Worm (Caenorhabditis elegans) whole organism, late embryonic: ENCODE data around the gene C15C8.7.
A peak's percentile ranks its signal among the peaks of the same experiment; 100 is the strongest.

ENCODE experiments used
- C08G9.2 ChIP-seq: sonication (generic microtip); optimal IDR thresholded peaks from 2 replicates; lab custom pipeline; 2016; ENCODE audit warnings: mild to moderate bottlenecking, missing genetic modification characterization, moderate library complexity, missing compliant biosample characterization
- C38D4.7 ChIP-seq: fragments of 200-800 bp; sonication (Bioruptor generic); optimal IDR thresholded peaks from 2 replicates; lab custom pipeline; 2018; ENCODE audit warnings: mild to moderate bottlenecking, missing genetic modification characterization, moderate library complexity, missing compliant biosample characterization
- T23F11.4 ChIP-seq: fragments of 200-800 bp; sonication (Bioruptor generic); optimal IDR thresholded peaks from 2 replicates; lab custom pipeline; 2018; ENCODE audit warnings: mild to moderate bottlenecking, missing genetic modification characterization, missing compliant biosample characterization
- Y22D7AL.16 ChIP-seq: sonication (generic microtip); optimal IDR thresholded peaks from 2 replicates; lab custom pipeline; 2016; ENCODE audit warnings: missing genetic modification characterization, missing compliant biosample characterization
- ahr-1 ChIP-seq: sonication (generic microtip); optimal IDR thresholded peaks from 2 replicates; lab custom pipeline; 2016; ENCODE audit warnings: missing genetic modification characterization, missing compliant biosample characterization
- ceh-14 ChIP-seq: sonication (generic microtip); optimal IDR thresholded peaks from 2 replicates; lab custom pipeline; 2016; ENCODE audit warnings: missing genotype, missing genetic modification characterization, missing compliant biosample characterization
- ceh-18 ChIP-seq: sonication (generic microtip); optimal IDR thresholded peaks from 2 replicates; lab custom pipeline; 2016; ENCODE audit warnings: missing genetic modification characterization, missing compliant biosample characterization
- ceh-19 ChIP-seq: fragments of 200-800 bp; sonication (Bioruptor generic); optimal IDR thresholded peaks from 2 replicates; lab custom pipeline; 2018; ENCODE audit warnings: mild to moderate bottlenecking, missing genetic modification characterization, missing compliant biosample characterization
- ceh-22 ChIP-seq: sonication (generic microtip); optimal IDR thresholded peaks from 2 replicates; lab custom pipeline; 2017; ENCODE audit warnings: missing biosample characterization, missing genetic modification characterization
- ceh-24 ChIP-seq: sonication (generic microtip); optimal IDR thresholded peaks from 2 replicates; lab custom pipeline; 2016; ENCODE audit warnings: mild to moderate bottlenecking, missing genetic modification characterization, missing compliant biosample characterization
- ceh-30 ChIP-seq: fragments of 150-350 bp; optimal IDR thresholded peaks from 2 replicates; lab custom pipeline; 2014; ENCODE audit warnings: missing biosample characterization, missing genetic modification characterization
- ceh-31 ChIP-seq: sonication (generic microtip); optimal IDR thresholded peaks from 2 replicates; lab custom pipeline; 2016; ENCODE audit warnings: missing genetic modification characterization, missing compliant biosample characterization
- ceh-34 ChIP-seq: sonication (generic microtip); optimal IDR thresholded peaks from 2 replicates; lab custom pipeline; 2016; ENCODE audit warnings: mild to moderate bottlenecking, missing genetic modification characterization, missing compliant biosample characterization
- ceh-45 ChIP-seq: fragments of 200-800 bp; sonication (Bioruptor generic); IDR thresholded peaks from 2 replicates; pipeline ENCODE4 v1.3.6; 2022; ENCODE audit warnings: missing genetic modification reagents, missing genetic modification characterization, missing compliant biosample characterization
- ceh-6 ChIP-seq: fragments of 200-800 bp; sonication (Bioruptor generic); optimal IDR thresholded peaks from 2 replicates; lab custom pipeline; 2018; ENCODE audit warnings: mild to moderate bottlenecking, missing genetic modification characterization, missing compliant biosample characterization
- ceh-9 ChIP-seq: sonication (generic microtip); optimal IDR thresholded peaks from 2 replicates; lab custom pipeline; 2016; ENCODE audit warnings: mild to moderate bottlenecking, missing genetic modification characterization, inconsistent platforms, missing compliant biosample characterization
- dve-1 ChIP-seq: sonication (generic microtip); optimal IDR thresholded peaks from 2 replicates; lab custom pipeline; 2017; ENCODE audit warnings: antibody characterized with exemption, mild to moderate bottlenecking, missing genetic modification characterization, missing compliant biosample characterization
- elt-2 ChIP-seq: sonication (generic microtip); optimal IDR thresholded peaks from 2 replicates; lab custom pipeline; 2016; ENCODE audit warnings: missing genetic modification reagents, missing genetic modification characterization, missing compliant biosample characterization
- elt-4 ChIP-seq: sonication (generic microtip); optimal IDR thresholded peaks from 2 replicates; lab custom pipeline; 2016; ENCODE audit warnings: missing genetic modification characterization, missing compliant biosample characterization
- ets-4 ChIP-seq: sonication (generic microtip); optimal IDR thresholded peaks from 2 replicates; lab custom pipeline; 2016; ENCODE audit warnings: missing genetic modification characterization, missing compliant biosample characterization
- eyg-1 ChIP-seq: sonication (generic microtip); optimal IDR thresholded peaks from 2 replicates; lab custom pipeline; 2016; ENCODE audit warnings: missing genotype, missing genetic modification characterization, missing compliant biosample characterization
- fax-1 ChIP-seq: sonication (generic microtip); optimal IDR thresholded peaks from 2 replicates; lab custom pipeline; 2016; ENCODE audit warnings: missing genotype, missing genetic modification characterization, missing compliant biosample characterization
- fkh-10 ChIP-seq: fragments of 150-350 bp; optimal IDR thresholded peaks from 2 replicates; lab custom pipeline; 2014; ENCODE audit warnings: missing biosample characterization, missing genetic modification reagents, missing genetic modification characterization
- hlh-13 ChIP-seq: fragments of 200-800 bp; sonication (Bioruptor generic); optimal IDR thresholded peaks from 2 replicates; lab custom pipeline; 2018; ENCODE audit warnings: mild to moderate bottlenecking, missing genetic modification characterization, missing compliant biosample characterization
- hlh-6 ChIP-seq: sonication (generic microtip); optimal IDR thresholded peaks from 2 replicates; lab custom pipeline; 2016; ENCODE audit warnings: missing genotype, missing genetic modification characterization, missing compliant biosample characterization
- hlh-8 ChIP-seq: sonication (generic microtip); optimal IDR thresholded peaks from 2 replicates; lab custom pipeline; 2016; ENCODE audit warnings: missing genotype, missing genetic modification characterization, missing compliant biosample characterization
- lin-11 ChIP-seq: fragments of 200-800 bp; sonication (Bioruptor generic); optimal IDR thresholded peaks from 2 replicates; lab custom pipeline; 2018; ENCODE audit warnings: mild to moderate bottlenecking, missing genetic modification characterization, missing compliant biosample characterization
- madf-2 ChIP-seq: sonication (generic microtip); optimal IDR thresholded peaks from 2 replicates; lab custom pipeline; 2017; ENCODE audit warnings: missing genetic modification characterization, missing compliant biosample characterization
- nfya-1 ChIP-seq: sonication (generic microtip); optimal IDR thresholded peaks from 2 replicates; lab custom pipeline; 2017; ENCODE audit warnings: missing genetic modification characterization, mild to moderate bottlenecking, missing compliant biosample characterization, antibody characterized with exemption, moderate library complexity
- nhr-232 ChIP-seq: sonication (generic microtip); optimal IDR thresholded peaks from 2 replicates; lab custom pipeline; 2016; ENCODE audit warnings: missing genetic modification characterization, missing compliant biosample characterization
- npax-4 ChIP-seq: sonication (generic microtip); optimal IDR thresholded peaks from 2 replicates; lab custom pipeline; 2016; ENCODE audit warnings: missing genetic modification characterization, missing compliant biosample characterization
- odd-2 ChIP-seq: sonication (generic microtip); optimal IDR thresholded peaks from 2 replicates; lab custom pipeline; 2017; ENCODE audit warnings: antibody characterized with exemption, mild to moderate bottlenecking, missing genetic modification characterization, missing compliant biosample characterization
- pag-3 ChIP-seq: sonication (generic microtip); optimal IDR thresholded peaks from 2 replicates; lab custom pipeline; 2016; ENCODE audit warnings: missing compliant biosample characterization, missing genetic modification characterization, borderline replicate concordance
- pat-9 ChIP-seq: fragments of 200-800 bp; sonication (Bioruptor generic); optimal IDR thresholded peaks from 2 replicates; lab custom pipeline; 2018; ENCODE audit warnings: mild to moderate bottlenecking, missing genetic modification characterization, moderate library complexity, missing compliant biosample characterization
- pha-4 ChIP-seq: fragments of 150-350 bp; optimal IDR thresholded peaks from 2 replicates; lab custom pipeline; 2018; ENCODE audit warnings: missing biosample characterization, missing genetic modification reagents, missing genetic modification characterization
- pqm-1 ChIP-seq: sonication (generic microtip); optimal IDR thresholded peaks from 2 replicates; lab custom pipeline; 2016; ENCODE audit warnings: missing genetic modification characterization, missing compliant biosample characterization
- pros-1 ChIP-seq: fragments of 150-350 bp; optimal IDR thresholded peaks from 2 replicates; lab custom pipeline; 2014; ENCODE audit warnings: missing biosample characterization, missing genetic modification reagents, missing genetic modification characterization
- rnt-1 ChIP-seq: sonication (generic microtip); optimal IDR thresholded peaks from 2 replicates; lab custom pipeline; 2016; ENCODE audit warnings: missing genetic modification characterization, missing compliant biosample characterization
- sox-2 ChIP-seq: fragments of 200-800 bp; sonication (Bioruptor generic); IDR thresholded peaks from 2 replicates; pipeline ENCODE4 v1.3.6; 2022; ENCODE audit warnings: missing genetic modification reagents, missing genetic modification characterization, missing compliant biosample characterization
- syd-9 ChIP-seq: sonication (generic microtip); optimal IDR thresholded peaks from 2 replicates; lab custom pipeline; 2016; ENCODE audit warnings: mild to moderate bottlenecking, missing genetic modification characterization, moderate library complexity, missing compliant biosample characterization
- tbx-7 ChIP-seq: sonication (generic microtip); optimal IDR thresholded peaks from 2 replicates; lab custom pipeline; 2016; ENCODE audit warnings: missing genotype, missing genetic modification characterization, missing compliant biosample characterization
- unc-42 ChIP-seq: sonication (generic microtip); optimal IDR thresholded peaks from 2 replicates; lab custom pipeline; 2016; ENCODE audit warnings: missing genotype, missing genetic modification characterization, missing compliant biosample characterization
- unc-55 ChIP-seq: sonication (generic microtip); optimal IDR thresholded peaks from 2 replicates; lab custom pipeline; 2017; ENCODE audit warnings: missing biosample characterization, missing genetic modification reagents, missing genetic modification characterization
- unc-86 ChIP-seq: sonication (generic microtip); optimal IDR thresholded peaks from 2 replicates; lab custom pipeline; 2016; ENCODE audit warnings: missing genetic modification characterization, missing compliant biosample characterization
- zip-5 ChIP-seq: sonication (generic microtip); optimal IDR thresholded peaks from 2 replicates; lab custom pipeline; 2016; ENCODE audit warnings: missing genetic modification characterization, missing compliant biosample characterization

The C15C8.7 gene

ce11 chrV:12787026-12787425 lies 42.2 kb upstream of the C15C8.7 start, which contains the start of gene fkb-4:
Gene fkb-4, minus strand, starts transcription at chrV:12787126.
- TF ChIP-seq rnt-1 (tag; lab: Kevin White, UChicago): no peak
- TF ChIP-seq pha-4 (tag; lab: Kevin White, UChicago): no peak
- no peak for TF ChIP-seq C08G9.2
- no peak for TF ChIP-seq ceh-24 (tag; lab: Kevin White, UChicago)
- no peak for TF ChIP-seq dve-1 (tag; lab: Kevin White, UChicago)

ce11 chrV:12786340-12786739 lies 41.5 kb upstream of the C15C8.7 start:
- TF ChIP-seq elt-2 (no peak), zip-5 (tag; lab: Kevin White, UChicago) (no peak), lin-11 (no peak), nhr-232 (tag; lab: Kevin White, UChicago) (no peak), ets-4 (tag; lab: Kevin White, UChicago) (no peak), hlh-8 (tag; lab: Kevin White, UChicago) (no peak)

ce11 chrV:12784861-12785260 lies 40.0 kb upstream of the C15C8.7 start, which contains the start of gene sre-20:
Gene sre-20, minus strand, starts transcription at chrV:12784961.
- no peak for TF ChIP-seq rnt-1 (tag; lab: Kevin White, UChicago)
- TF ChIP-seq pros-1 (tag; lab: Kevin White, UChicago): no peak
- no peak for TF ChIP-seq ceh-45 (GFP tag; lab: Robert Waterston, UW)
- TF ChIP-seq ceh-19 (GFP tag; lab: Kevin White, UChicago): no peak
- no peak for TF ChIP-seq ceh-6 (GFP tag; lab: Kevin White, UChicago)
- TF ChIP-seq fax-1: no peak
- TF ChIP-seq ceh-18: no peak
- no peak for TF ChIP-seq ahr-1 (tag; lab: Kevin White, UChicago)
- TF ChIP-seq hlh-6 (tag; lab: Kevin White, UChicago): no peak
- no peak for TF ChIP-seq nfya-1 (tag; lab: Kevin White, UChicago)
- no peak for TF ChIP-seq zip-5 (tag; lab: Kevin White, UChicago)
- no peak for TF ChIP-seq elt-4 (tag; lab: Kevin White, UChicago)
- no peak for TF ChIP-seq unc-86 (tag; lab: Kevin White, UChicago)
- TF ChIP-seq T23F11.4 (GFP tag; lab: Kevin White, UChicago): no peak
- no peak for TF ChIP-seq dve-1 (tag; lab: Kevin White, UChicago)
- no peak for TF ChIP-seq hlh-13 (GFP tag; lab: Kevin White, UChicago)
- TF ChIP-seq ceh-31 (tag; lab: Kevin White, UChicago): no peak

ce11 chrV:12780248-12780647 lies 35.4 kb upstream of the C15C8.7 start:
- TF ChIP-seq unc-86 (tag; lab: Kevin White, UChicago) (peak; percentile 88), ahr-1 (tag; lab: Kevin White, UChicago) (peak; percentile 67), pha-4 (tag; lab: Kevin White, UChicago) (no peak), C38D4.7 (peak; percentile 89), tbx-7 (no peak), fax-1 (peak; percentile 88), pat-9 (tag; lab: Kevin White, UChicago) (peak; percentile 87), elt-2 (peak; percentile 96), hlh-13 (GFP tag; lab: Kevin White, UChicago) (peak; percentile 80), syd-9 (peak; percentile 92), unc-55 (GFP tag; lab: Kevin White, UChicago) (no peak), C08G9.2 (peak; percentile 80), ceh-45 (GFP tag; lab: Robert Waterston, UW) (peak; percentile 96), Y22D7AL.16 (tag; lab: Kevin White, UChicago) (peak; percentile 93), ceh-9 (tag; lab: Kevin White, UChicago) (peak; percentile 84), fkh-10 (peak; percentile 81), elt-4 (tag; lab: Kevin White, UChicago) (peak; percentile 84), ceh-34 (peak; percentile 89), pros-1 (tag; lab: Kevin White, UChicago) (no peak), npax-4 (peak; percentile 76), ets-4 (tag; lab: Kevin White, UChicago) (peak; percentile 48), odd-2 (tag; lab: Kevin White, UChicago) (peak; percentile 76), unc-42 (tag; lab: Kevin White, UChicago) (peak; percentile 68), pqm-1 (tag; lab: Kevin White, UChicago) (peak; percentile 78), ceh-30 (tag; lab: Kevin White, UChicago) (peak; percentile 38), ceh-22 (tag; lab: Kevin White, UChicago) (no peak), madf-2 (tag; lab: Kevin White, UChicago) (peak; percentile 91), eyg-1 (peak; percentile 83), pag-3 (tag; lab: Kevin White, UChicago) (peak; percentile 71), sox-2 (peak; percentile 88), ceh-14 (peak; percentile 88)
